Worm (Caenorhabditis elegans) whole organism, mixed stage, embryonic: ENCODE results near the gene sqv-4.

Source experiments
- bed-3 ChIP-seq: fragments of 200-800 bp; sonication (Bioruptor generic); optimal IDR thresholded peaks from 3 replicates; lab custom pipeline; 2018; ENCODE audit warnings: mild to moderate bottlenecking, missing genetic modification characterization, moderate library complexity, missing compliant biosample characterization
- blmp-1 ChIP-seq: fragments of 150-350 bp; optimal IDR thresholded peaks from 2 replicates; lab custom pipeline; 2014; ENCODE audit warnings: missing biosample characterization, missing genetic modification characterization
- ceh-43 ChIP-seq: fragments of 200-800 bp; sonication (Bioruptor generic); optimal IDR thresholded peaks from 2 replicates; lab custom pipeline; 2018; ENCODE audit warnings: mild to moderate bottlenecking, missing genetic modification characterization, moderate library complexity, missing compliant biosample characterization
- ces-1 ChIP-seq: fragments of 150-350 bp; optimal IDR thresholded peaks from 2 replicates; lab custom pipeline; 2014; ENCODE audit warnings: missing biosample characterization, missing genetic modification reagents, missing genetic modification characterization
- elt-3 ChIP-seq: fragments of 150-350 bp; optimal IDR thresholded peaks from 2 replicates; lab custom pipeline; 2014; ENCODE audit warnings: missing biosample characterization, missing genetic modification characterization
- mab-5 ChIP-seq: fragments of 150-350 bp; optimal IDR thresholded peaks from 2 replicates; lab custom pipeline; 2014; ENCODE audit warnings: missing biosample characterization, missing genetic modification characterization
- mep-1 ChIP-seq: fragments of 150-350 bp; optimal IDR thresholded peaks from 2 replicates; lab custom pipeline; 2017; ENCODE audit warnings: missing biosample characterization, missing genetic modification reagents, missing genetic modification characterization, inconsistent platforms
- mls-2 ChIP-seq: sonication (generic microtip); optimal IDR thresholded peaks from 2 replicates; lab custom pipeline; 2016; ENCODE audit warnings: mild to moderate bottlenecking, missing genetic modification characterization, moderate library complexity, missing compliant biosample characterization
- nhr-12 ChIP-seq: fragments of 150-350 bp; optimal IDR thresholded peaks from 2 replicates; lab custom pipeline; 2014; ENCODE audit warnings: missing biosample characterization, missing genetic modification characterization
- nhr-76 ChIP-seq: sonication (generic microtip); optimal IDR thresholded peaks from 2 replicates; lab custom pipeline; 2017; ENCODE audit warnings: missing biosample characterization, missing genetic modification characterization
- pha-4 ChIP-seq: fragments of 150-350 bp; optimal IDR thresholded peaks from 2 replicates; lab custom pipeline; 2018; ENCODE audit warnings: missing biosample characterization, missing genetic modification reagents, missing genetic modification characterization
- snpc-4 ChIP-seq: fragments of 150-350 bp; optimal IDR thresholded peaks from 2 replicates; lab custom pipeline; 2014; ENCODE audit warnings: missing biosample characterization, missing genetic modification characterization
- unc-120 ChIP-seq: sonication (generic microtip); optimal IDR thresholded peaks from 2 replicates; lab custom pipeline; 2017; ENCODE audit warnings: missing genetic modification characterization, missing compliant biosample characterization; ENCODE audit not compliant: poor library complexity, severe bottlenecking
- unc-62 ChIP-seq: fragments of 150-350 bp; optimal IDR thresholded peaks from 2 replicates; lab custom pipeline; 2014; ENCODE audit warnings: missing biosample characterization, missing genetic modification reagents, missing genetic modification characterization

- TF ChIP-seq ces-1 (no peak), mep-1 (tag; lab: Kevin White, UChicago) (no peak), ceh-43 (no peak), nhr-76 (tag; lab: Kevin White, UChicago) (no peak), mls-2 (no peak), unc-120 (tag; lab: Kevin White, UChicago) (no peak), nhr-12 (tag; lab: Kevin White, UChicago) (no peak), unc-62 (GFP tag; lab: Kevin White, UChicago) (no peak), pha-4 (tag; lab: Kevin White, UChicago) (no peak), blmp-1 (tag; lab: Kevin White, UChicago) (no peak), bed-3 (GFP tag; lab: Kevin White, UChicago) (no peak), snpc-4 (tag; lab: Kevin White, UChicago) (no peak), elt-3 (tag; lab: Kevin White, UChicago) (no peak), mab-5 (tag; lab: Kevin White, UChicago) (no peak)
Measured at ce11 chrV:10691313-10691712, 30.0 kb upstream of the sqv-4 start.
